Worm (Caenorhabditis elegans) whole organism, mixed stage, embryonic: ENCODE measurements around the gene K08D9.4.

ENCODE experiments used
- M03D4.4 ChIP-seq: sonication (generic microtip); optimal IDR thresholded peaks from 2 replicates; lab custom pipeline; 2017; ENCODE audit warnings: mild to moderate bottlenecking, missing genetic modification characterization, missing compliant biosample characterization
- bed-3 ChIP-seq: fragments of 200-800 bp; sonication (Bioruptor generic); optimal IDR thresholded peaks from 3 replicates; lab custom pipeline; 2018; ENCODE audit warnings: mild to moderate bottlenecking, missing genetic modification characterization, moderate library complexity, missing compliant biosample characterization
- blmp-1 ChIP-seq: fragments of 150-350 bp; optimal IDR thresholded peaks from 2 replicates; lab custom pipeline; 2014; ENCODE audit warnings: missing biosample characterization, missing genetic modification characterization
- ceh-43 ChIP-seq: fragments of 200-800 bp; sonication (Bioruptor generic); optimal IDR thresholded peaks from 2 replicates; lab custom pipeline; 2018; ENCODE audit warnings: mild to moderate bottlenecking, missing genetic modification characterization, moderate library complexity, missing compliant biosample characterization
- ceh-83 ChIP-seq: fragments of 200-800 bp; sonication (Bioruptor generic); optimal IDR thresholded peaks from 2 replicates; lab custom pipeline; 2018; ENCODE audit warnings: mild to moderate bottlenecking, missing genetic modification characterization, missing compliant biosample characterization
- cnd-1 ChIP-seq: fragments of 200-800 bp; sonication (Bioruptor generic); optimal IDR thresholded peaks from 2 replicates; lab custom pipeline; 2018; ENCODE audit warnings: mild to moderate bottlenecking, missing genetic modification characterization, missing compliant biosample characterization
- drap-1 ChIP-seq: fragments of 200-800 bp; sonication (Bioruptor generic); optimal IDR thresholded peaks from 3 replicates; lab custom pipeline; 2018; ENCODE audit warnings: mild to moderate bottlenecking, missing genetic modification characterization, missing compliant biosample characterization
- elt-1 ChIP-seq: sonication (generic microtip); optimal IDR thresholded peaks from 2 replicates; lab custom pipeline; 2017; ENCODE audit warnings: missing genetic modification characterization, mild to moderate bottlenecking, missing compliant biosample characterization, antibody characterized with exemption, moderate library complexity, borderline replicate concordance; ENCODE audit not compliant: insufficient read depth
- elt-3 ChIP-seq: fragments of 150-350 bp; optimal IDR thresholded peaks from 2 replicates; lab custom pipeline; 2014; ENCODE audit warnings: missing biosample characterization, missing genetic modification characterization
- ham-2 ChIP-seq: fragments of 200-800 bp; sonication (Bioruptor generic); optimal IDR thresholded peaks from 2 replicates; lab custom pipeline; 2018; ENCODE audit warnings: mild to moderate bottlenecking, missing genetic modification characterization, missing compliant biosample characterization
- hlh-1 ChIP-seq: fragments of 150-350 bp; optimal IDR thresholded peaks from 2 replicates; lab custom pipeline; 2014; ENCODE audit warnings: missing biosample characterization, missing genetic modification reagents, missing genetic modification characterization
- lin-13 ChIP-seq: fragments of 150-350 bp; optimal IDR thresholded peaks from 2 replicates; lab custom pipeline; 2014; ENCODE audit warnings: missing biosample characterization, missing genetic modification characterization
- lin-32 ChIP-seq: fragments of 200-800 bp; sonication (Bioruptor generic); optimal IDR thresholded peaks from 2 replicates; lab custom pipeline; 2018; ENCODE audit warnings: mild to moderate bottlenecking, missing genetic modification characterization, missing compliant biosample characterization
- lsy-2 ChIP-seq: fragments of 150-350 bp; optimal IDR thresholded peaks from 2 replicates; lab custom pipeline; 2014; ENCODE audit warnings: missing biosample characterization, missing genetic modification characterization
- mab-5 ChIP-seq: fragments of 150-350 bp; optimal IDR thresholded peaks from 2 replicates; lab custom pipeline; 2014; ENCODE audit warnings: missing biosample characterization, missing genetic modification characterization
- mep-1 ChIP-seq: fragments of 150-350 bp; optimal IDR thresholded peaks from 2 replicates; lab custom pipeline; 2017; ENCODE audit warnings: missing biosample characterization, missing genetic modification reagents, missing genetic modification characterization, inconsistent platforms
- mls-2 ChIP-seq: sonication (generic microtip); optimal IDR thresholded peaks from 2 replicates; lab custom pipeline; 2016; ENCODE audit warnings: mild to moderate bottlenecking, missing genetic modification characterization, moderate library complexity, missing compliant biosample characterization
- nhr-2 ChIP-seq: fragments of 150-350 bp; optimal IDR thresholded peaks from 2 replicates; lab custom pipeline; 2014; ENCODE audit warnings: missing biosample characterization, missing genetic modification characterization
- nhr-237 ChIP-seq: fragments of 150-350 bp; optimal IDR thresholded peaks from 2 replicates; lab custom pipeline; 2014; ENCODE audit warnings: missing biosample characterization, missing genetic modification characterization
- nhr-28 ChIP-seq: fragments of 150-350 bp; optimal IDR thresholded peaks from 2 replicates; lab custom pipeline; 2014; ENCODE audit warnings: missing biosample characterization, missing genetic modification characterization
- pha-4 ChIP-seq: fragments of 150-350 bp; optimal IDR thresholded peaks from 2 replicates; lab custom pipeline; 2018; ENCODE audit warnings: missing biosample characterization, missing genetic modification reagents, missing genetic modification characterization
- sem-2 ChIP-seq: fragments of 200-800 bp; sonication (Bioruptor generic); optimal IDR thresholded peaks from 2 replicates; lab custom pipeline; 2018; ENCODE audit warnings: mild to moderate bottlenecking, missing genetic modification characterization, missing compliant biosample characterization
- snpc-4 ChIP-seq: fragments of 150-350 bp; optimal IDR thresholded peaks from 2 replicates; lab custom pipeline; 2014; ENCODE audit warnings: missing biosample characterization, missing genetic modification characterization
- sptf-1 ChIP-seq: sonication (generic microtip); optimal IDR thresholded peaks from 2 replicates; lab custom pipeline; 2017; ENCODE audit warnings: mild to moderate bottlenecking, missing genetic modification characterization, moderate library complexity, missing compliant biosample characterization
- tbx-8 ChIP-seq: fragments of 200-800 bp; sonication (Bioruptor generic); optimal IDR thresholded peaks from 2 replicates; lab custom pipeline; 2018; ENCODE audit warnings: mild to moderate bottlenecking, missing genetic modification characterization, moderate library complexity, missing compliant biosample characterization
- zip-8 ChIP-seq: fragments of 150-350 bp; optimal IDR thresholded peaks from 2 replicates; lab custom pipeline; 2014; ENCODE audit warnings: missing biosample characterization, missing genetic modification characterization
- ztf-11 ChIP-seq: fragments of 150-350 bp; optimal IDR thresholded peaks from 2 replicates; lab custom pipeline; 2014; ENCODE audit warnings: missing biosample characterization, missing genetic modification characterization

K08D9.4 gene

ce11 chrV:3194952-3195450 is 5.2 kb downstream of the K08D9.4 start, which contains the start of gene Y73C8B.2:
Gene Y73C8B.2 (minus strand): TSS chrV:3195002.
- TF ChIP-seq pha-4 (peak; percentile 6), mep-1 (tag; lab: Kevin White, UChicago) (peak; percentile 53), lsy-2 (tag; lab: Kevin White, UChicago) (no peak), lin-13 (peak; percentile 16)
- TF ChIP-seq, all 35 proteins: peak for 3

DNA sequence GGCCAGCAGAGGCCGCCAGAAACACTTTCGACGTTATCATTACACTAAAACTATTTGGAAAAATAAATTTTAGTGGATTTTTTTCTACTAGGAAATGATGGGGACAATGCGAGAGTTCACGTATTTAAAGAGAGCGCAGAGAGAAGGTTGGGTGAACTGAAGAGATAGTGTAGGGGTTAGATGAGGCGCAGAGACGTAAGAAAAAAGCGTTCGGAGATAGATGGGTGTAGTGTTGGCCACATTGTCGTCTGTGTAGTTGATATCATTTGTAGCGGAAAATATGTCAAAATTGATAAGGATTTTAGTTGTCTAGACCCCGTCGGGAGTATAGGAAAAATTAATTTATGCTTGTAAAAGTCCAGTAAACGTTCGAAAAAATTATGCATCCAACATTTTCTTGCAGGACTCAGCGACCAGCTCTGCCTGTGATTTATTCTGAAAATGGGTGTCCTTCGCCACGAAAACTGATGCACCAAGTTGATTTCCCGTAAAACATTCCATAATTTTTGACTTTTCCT is 7.1 kb downstream of the K08D9.4 start, which contains the start of the genes Y73C8B.3 and Y73C8B.9:
TSS of gene Y73C8B.3 (minus strand) at position 147 of the 518 bp plus-strand sequence.
TSS of gene Y73C8B.9 (plus strand) at position 468 of the 518 bp plus-strand sequence.
- TF ChIP-seq ceh-43 = no peak
- TF ChIP-seq nhr-28 (tag; lab: Kevin White, UChicago) = peak; percentile 4
- TF ChIP-seq elt-3 (tag; lab: Kevin White, UChicago) = peak; percentile 46

DNA sequence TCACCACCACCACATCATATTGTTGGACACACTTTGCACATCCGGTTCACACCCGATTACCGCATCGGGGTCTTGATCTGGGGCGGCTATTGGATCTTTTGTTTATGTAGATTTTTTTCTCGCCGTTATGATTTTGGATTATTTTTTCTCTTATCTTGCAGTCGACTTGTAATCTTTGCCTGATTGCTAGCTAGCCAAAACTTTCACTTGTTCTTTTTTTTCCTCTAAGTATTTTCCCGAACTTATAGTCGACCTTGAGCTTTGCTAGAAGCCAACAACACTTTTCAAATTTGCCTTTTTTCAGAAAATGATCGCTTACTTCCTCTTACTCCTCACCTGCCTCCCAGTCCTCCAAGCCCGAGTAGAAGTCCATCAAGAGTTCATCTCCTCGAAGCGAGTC is 12.2 kb downstream of the K08D9.4 start, which contains the start of gene lag-2:
TSS of gene lag-2 (plus strand) at position 301 of the 400 bp plus-strand sequence.
- TF ChIP-seq mab-5 (no peak), snpc-4 (tag; lab: Kevin White, UChicago) (no peak)

ce11 chrV:3185855-3186254 is 14.4 kb downstream of the K08D9.4 start:
- TF ChIP-seq bed-3 = no peak
- no peak for TF ChIP-seq mls-2
- TF ChIP-seq mep-1 (tag; lab: Kevin White, UChicago) = no peak
- TF ChIP-seq ztf-11 (tag; lab: Kevin White, UChicago) = no peak
- TF ChIP-seq lsy-2 (tag; lab: Kevin White, UChicago) = no peak
- TF ChIP-seq ham-2 (GFP tag; lab: Kevin White, UChicago) = no peak
- TF ChIP-seq cnd-1 (tag; lab: Kevin White, UChicago) = no peak
- no peak for TF ChIP-seq nhr-28 (tag; lab: Kevin White, UChicago)
- no peak for TF ChIP-seq M03D4.4 (tag; lab: Kevin White, UChicago)

- TF ChIP-seq lsy-2 (tag; lab: Kevin White, UChicago) (no peak), mep-1 (tag; lab: Kevin White, UChicago) (no peak), sptf-1 (tag; lab: Kevin White, UChicago) (no peak)
These were observed 24.1 kb downstream of the K08D9.4 start, which contains the start of gene srab-8 for ce11 chrV:3176161-3176560. Gene srab-8 (plus strand): TSS chrV:3176461.

DNA sequence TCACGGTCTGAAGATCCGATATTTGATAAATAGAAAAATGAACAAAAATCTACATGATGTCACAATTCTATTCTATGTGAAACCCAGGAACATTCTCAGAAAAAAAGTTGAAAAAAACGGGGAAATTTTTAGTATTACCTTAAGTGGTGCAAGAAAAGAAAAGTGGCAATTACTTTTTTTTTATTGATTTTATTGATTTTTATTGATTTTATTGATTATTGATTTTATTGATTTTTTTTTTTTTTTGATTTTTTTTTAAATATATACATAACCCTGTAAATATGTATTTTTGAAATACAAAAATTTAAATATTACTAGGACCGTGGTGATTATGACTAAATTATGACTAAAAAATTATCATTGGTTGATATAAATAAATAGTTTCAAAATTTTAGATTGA is 28.6 kb downstream of the K08D9.4 start:
- no peak for TF ChIP-seq cnd-1 (tag; lab: Kevin White, UChicago)
- TF ChIP-seq zip-8 (tag; lab: Kevin White, UChicago) = no peak
- no peak for TF ChIP-seq mab-5
- TF ChIP-seq sptf-1 (tag; lab: Kevin White, UChicago) = no peak
- no peak for TF ChIP-seq nhr-237 (tag; lab: Kevin White, UChicago)
- no peak for TF ChIP-seq ztf-11 (tag; lab: Kevin White, UChicago)
- TF ChIP-seq M03D4.4 (tag; lab: Kevin White, UChicago) = no peak
- no peak for TF ChIP-seq lin-32 (GFP tag; lab: Kevin White, UChicago)
- TF ChIP-seq sem-2 (GFP tag; lab: Kevin White, UChicago) = no peak
- no peak for TF ChIP-seq elt-1
- no peak for TF ChIP-seq blmp-1
- no peak for TF ChIP-seq drap-1 (GFP tag; lab: Kevin White, UChicago)
- TF ChIP-seq tbx-8 (GFP tag; lab: Kevin White, UChicago) = no peak
- no peak for TF ChIP-seq ceh-43
- no peak for TF ChIP-seq snpc-4 (tag; lab: Kevin White, UChicago)
- no peak for TF ChIP-seq ham-2 (GFP tag; lab: Kevin White, UChicago)
- no peak for TF ChIP-seq ceh-83
- no peak for TF ChIP-seq nhr-2 (tag; lab: Kevin White, UChicago)
- TF ChIP-seq mls-2 = no peak
- TF ChIP-seq elt-3 (tag; lab: Kevin White, UChicago) = no peak

DNA sequence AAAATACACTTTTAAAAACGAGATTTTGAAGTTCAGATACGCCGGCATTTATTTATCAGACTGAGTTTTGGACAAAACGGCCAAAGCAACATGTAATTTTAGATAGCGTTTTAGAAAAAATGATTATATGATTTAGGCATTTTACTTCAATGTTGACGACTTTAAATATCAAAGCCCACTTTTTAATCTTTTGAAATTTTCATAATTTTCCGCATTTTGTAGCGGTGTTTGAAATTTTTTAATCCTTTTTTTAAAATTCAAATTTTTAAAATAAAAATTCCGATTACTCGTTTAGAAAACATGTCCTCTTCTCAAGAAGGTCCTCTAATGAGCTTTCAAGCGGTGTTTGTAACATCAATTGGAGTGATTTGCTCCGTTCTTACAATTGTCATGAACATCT is 30.4 kb downstream of the K08D9.4 start, which contains the start of gene srbc-6:
TSS of gene srbc-6 (plus strand) at position 301 of the 400 bp plus-strand sequence.
- TF ChIP-seq cnd-1 (tag; lab: Kevin White, UChicago) (no peak), lsy-2 (tag; lab: Kevin White, UChicago) (no peak), mab-5 (no peak), nhr-28 (tag; lab: Kevin White, UChicago) (no peak), zip-8 (tag; lab: Kevin White, UChicago) (no peak), sptf-1 (tag; lab: Kevin White, UChicago) (no peak), pha-4 (no peak), ztf-11 (tag; lab: Kevin White, UChicago) (no peak), hlh-1 (tag; lab: Kevin White, UChicago) (no peak), snpc-4 (tag; lab: Kevin White, UChicago) (no peak)
